Fruit fly (Drosophila melanogaster): ENCODE data around the gene CG17931.
A peak's percentile ranks its signal among the peaks of the same experiment; 100 is the strongest.

The CG17931 gene

dm6 chr3R:16337053-16337385 lies 22.2 kb downstream of the CG17931 start (continued):
- TF ChIP-seq bigmax (GFP tag; optimal IDR thresholded peaks at IDR 0.05): no peak
- TF ChIP-seq pzg (GFP tag; optimal IDR thresholded peaks at IDR 0.05): no peak
- no peak for TF ChIP-seq Hmr (GFP tag; optimal IDR thresholded peaks at IDR 0.05)
- TF ChIP-seq Hr78 (GFP tag; optimal IDR thresholded peaks at IDR 0.05): peak in 1 of 2 experiments; percentile 56
- TF ChIP-seq otp (GFP tag; IDR thresholded peaks at IDR 0.05): peak; percentile 71; the same call in 2 of the 3 replicates
- TF ChIP-seq Dip3 (GFP tag; optimal IDR thresholded peaks at IDR 0.05): no peak
- TF ChIP-seq CG3847 (GFP tag; IDR thresholded peaks at IDR 0.05): 0 out of 2 replicates have a peak, but pooled peaks have one; percentile 6
- no peak for TF ChIP-seq CG17568 (GFP tag; optimal IDR thresholded peaks at IDR 0.05)
- TF ChIP-seq pho (GFP tag; optimal IDR thresholded peaks at IDR 0.05): no peak
- no peak for TF ChIP-seq ATbp (GFP tag; optimal IDR thresholded peaks at IDR 0.05)
- no peak for TF ChIP-seq Nf-YC (tag; optimal IDR thresholded peaks at IDR 0.05)
- peak; percentile 61 for TF ChIP-seq CG6689 (GFP tag; IDR thresholded peaks at IDR 0.05)
- TF ChIP-seq Lhr (GFP tag; optimal IDR thresholded peaks at IDR 0.05): no peak
- TF ChIP-seq klu (GFP tag; IDR thresholded peaks at IDR 0.05): no peak
- no peak for TF ChIP-seq Sin3A (optimal IDR thresholded peaks at IDR 0.05)
- TF ChIP-seq tll (GFP tag; optimal IDR thresholded peaks at IDR 0.05): peak in 1 of 2 experiments; percentile 66
- TF ChIP-seq CG12744 (GFP tag; optimal IDR thresholded peaks at IDR 0.05): no peak
- no peak for TF ChIP-seq CG4854 (GFP tag; optimal IDR thresholded peaks at IDR 0.05)
- TF ChIP-seq CG17829 (tag; optimal IDR thresholded peaks at IDR 0.05): peak; percentile 83
- peak; percentile 71 for TF ChIP-seq Neu2 (GFP tag; optimal IDR thresholded peaks at IDR 0.05; ENCODE audit: borderline replicate concordance)
- no peak for TF ChIP-seq YL-1 (GFP tag; optimal IDR thresholded peaks at IDR 0.05)
- no peak for TF ChIP-seq fu2 (GFP tag; optimal IDR thresholded peaks at IDR 0.05)
- TF ChIP-seq CG12071 (GFP tag; optimal IDR thresholded peaks at IDR 0.05): no peak
- TF ChIP-seq h (optimal IDR thresholded peaks at IDR 0.05): no peak
- peak; percentile 13 for TF ChIP-seq CG12769 (tag; optimal IDR thresholded peaks at IDR 0.05)
- no peak for TF ChIP-seq Dek (tag; optimal IDR thresholded peaks at IDR 0.05)
- TF ChIP-seq CG17612 (GFP tag; IDR thresholded peaks at IDR 0.05): no peak
- 0 out of 2 replicates have a peak, but pooled peaks have one; percentile 6 for TF ChIP-seq cas (GFP tag; IDR thresholded peaks at IDR 0.05)
- TF ChIP-seq CG1832 (GFP tag; optimal IDR thresholded peaks at IDR 0.05): no peak
- no peak for TF ChIP-seq Opbp (GFP tag; IDR thresholded peaks at IDR 0.05; ENCODE audit: partially characterized antibody)
- peak; percentile 13 for TF ChIP-seq CG10654 (GFP tag; optimal IDR thresholded peaks at IDR 0.05)
- TF ChIP-seq CG31441 (GFP tag; IDR thresholded peaks at IDR 0.05): peak; percentile 52; the same call in 1 of the 2 replicates
- no peak for TF ChIP-seq Taf1 (GFP tag; IDR thresholded peaks at IDR 0.05)
- peak; percentile 33; the same call in 1 of the 3 replicates for TF ChIP-seq CG7357 (GFP tag; IDR thresholded peaks at IDR 0.05)
- TF ChIP-seq bcd (GFP tag; optimal IDR thresholded peaks at IDR 0.05): peak; percentile 14
- TF ChIP-seq CG4820 (GFP tag; optimal IDR thresholded peaks at IDR 0.05): peak; percentile 61
- TF ChIP-seq pfk (GFP tag; optimal IDR thresholded peaks at IDR 0.05): no peak
- TF ChIP-seq CG4707 (GFP tag; optimal IDR thresholded peaks at IDR 0.05): no peak
- TF ChIP-seq CG11560 (tag; IDR thresholded peaks at IDR 0.05): no peak
- TF ChIP-seq Atf-2 (GFP tag; optimal IDR thresholded peaks at IDR 0.05): peak; percentile 24
- no peak for TF ChIP-seq abd-A (tag; optimal IDR thresholded peaks at IDR 0.05)
- peak; percentile 19 for TF ChIP-seq CG18764 (GFP tag; optimal IDR thresholded peaks at IDR 0.05)
- TF ChIP-seq Oaz (GFP tag; IDR thresholded peaks at IDR 0.05): no peak
- peak; percentile 45; the same call in 1 of the 3 replicates for TF ChIP-seq z (GFP tag; IDR thresholded peaks at IDR 0.05)
- peak; percentile 98 for TF ChIP-seq zf30C (GFP tag; optimal IDR thresholded peaks at IDR 0.05)
- TF ChIP-seq Nf-YA (GFP tag; IDR thresholded peaks at IDR 0.05): no peak
- no peak for TF ChIP-seq CG7963 (GFP tag; IDR thresholded peaks at IDR 0.05; ENCODE audit: partially characterized antibody)
- peak; percentile 87 for TF ChIP-seq CG4404 (GFP tag; IDR thresholded peaks at IDR 0.05)
- TF ChIP-seq CG3995 (GFP tag; optimal IDR thresholded peaks at IDR 0.05): no peak
- no peak for TF ChIP-seq run (tag; optimal IDR thresholded peaks at IDR 0.05)
- TF ChIP-seq sug (tag; optimal IDR thresholded peaks at IDR 0.05): no peak
- no peak for TF ChIP-seq CG30020 (tag; optimal IDR thresholded peaks at IDR 0.05)
